Fruit fly (Drosophila melanogaster) whole organism, prepupa: ENCODE measurements around the gene Dpy-30L1.

ENCODE experiments used
- CG10631 ChIP-seq: fragments of 200-800 bp; sonication (Bioruptor generic); optimal IDR thresholded peaks from 2 replicates; lab custom pipeline; 2016; ENCODE audit warnings: missing biosample characterization, missing genetic modification characterization
- CG11902 ChIP-seq: fragments of 200-800 bp; sonication (Bioruptor generic); optimal IDR thresholded peaks from 3 replicates; lab custom pipeline; 2016; ENCODE audit warnings: missing biosample characterization, missing genetic modification characterization
- CG1621 ChIP-seq: fragments of 200-800 bp; sonication (Bioruptor generic); optimal IDR thresholded peaks from 3 replicates; lab custom pipeline; 2018; ENCODE audit warnings: missing biosample characterization, mild to moderate bottlenecking, missing genetic modification characterization
- CG16779 ChIP-seq: fragments of 200-800 bp; sonication (Bioruptor generic); optimal IDR thresholded peaks from 3 replicates; lab custom pipeline; 2017; ENCODE audit warnings: missing biosample characterization, mild to moderate bottlenecking, missing genetic modification characterization
- CG3032 ChIP-seq: fragments of 200-800 bp; optimal IDR thresholded peaks from 2 replicates; lab custom pipeline; 2019; ENCODE audit warnings: missing biosample characterization, mild to moderate bottlenecking, missing genetic modification characterization, moderate library complexity
- CG34406 ChIP-seq: fragments of 200-800 bp; sonication (Bioruptor generic); optimal IDR thresholded peaks from 3 replicates; lab custom pipeline; 2016; ENCODE audit warnings: missing biosample characterization, missing genetic modification characterization
- CG3919 ChIP-seq: fragments of 200-800 bp; sonication (Bioruptor generic); optimal IDR thresholded peaks from 3 replicates; lab custom pipeline; 2016; ENCODE audit warnings: missing biosample characterization, missing genetic modification characterization
- CG4318 ChIP-seq: fragments of 200-800 bp; sonication (Bioruptor generic); optimal IDR thresholded peaks from 3 replicates; lab custom pipeline; 2017; ENCODE audit warnings: missing biosample characterization, mild to moderate bottlenecking, missing genetic modification characterization
- CG6808 ChIP-seq: fragments of 200-800 bp; sonication (Bioruptor generic); optimal IDR thresholded peaks from 3 replicates; lab custom pipeline; 2017; ENCODE audit warnings: missing biosample characterization, missing genetic modification characterization, mild to moderate bottlenecking, moderate library complexity, missing genetic modification reagents
- CG6854 ChIP-seq: fragments of 200-800 bp; sonication (Bioruptor generic); optimal IDR thresholded peaks from 2 replicates; lab custom pipeline; 2017; ENCODE audit warnings: missing biosample characterization, mild to moderate bottlenecking, missing genetic modification characterization
- CG7368 ChIP-seq: fragments of 200-800 bp; sonication (Bioruptor generic); optimal IDR thresholded peaks from 3 replicates; lab custom pipeline; 2016; ENCODE audit warnings: missing biosample characterization, missing genetic modification characterization
- CG8119 ChIP-seq: fragments of 200-800 bp; sonication (Bioruptor generic); IDR thresholded peaks from 3 replicates; pipeline ENCODE4 v1.3.6; 2022; ENCODE audit warnings: missing biosample characterization, missing genetic modification characterization
- CG8319 ChIP-seq: fragments of 200-800 bp; sonication (Bioruptor generic); optimal IDR thresholded peaks from 3 replicates; lab custom pipeline; 2016; ENCODE audit warnings: missing biosample characterization, missing genetic modification characterization
- CG8632 ChIP-seq: fragments of 200-800 bp; sonication (Bioruptor generic); optimal IDR thresholded peaks from 3 replicates; lab custom pipeline; 2016; ENCODE audit warnings: missing biosample characterization, missing genetic modification characterization
- Eip75B ChIP-seq: fragments of 200-800 bp; sonication (Bioruptor generic); optimal IDR thresholded peaks from 3 replicates; lab custom pipeline; 2016; ENCODE audit warnings: missing biosample characterization, missing genetic modification characterization
- Eip78C ChIP-seq: fragments of 200-800 bp; sonication (Bioruptor generic); peaks from one replicate; lab custom pipeline; 2016; ENCODE audit warnings: missing biosample characterization, missing genetic modification characterization
- Eip93F ChIP-seq: fragments of 200-800 bp; sonication (Bioruptor generic); optimal IDR thresholded peaks from 2 replicates; lab custom pipeline; 2016; ENCODE audit warnings: missing biosample characterization, mild to moderate bottlenecking, missing genetic modification characterization
- Ets96B ChIP-seq: fragments of 200-800 bp; optimal IDR thresholded peaks from 2 replicates; lab custom pipeline; 2019; ENCODE audit warnings: missing biosample characterization, mild to moderate bottlenecking, missing genetic modification characterization, moderate library complexity
- Gug ChIP-seq: fragments of 200-800 bp; sonication (Bioruptor generic); IDR thresholded peaks from 2 replicates; pipeline ENCODE4 v1.3.6; 2022; ENCODE audit warnings: missing biosample characterization, missing genetic modification characterization
- Hr38 ChIP-seq: sonication (Bioruptor generic); optimal IDR thresholded peaks from 2 replicates; lab custom pipeline; 2016; ENCODE audit warnings: missing biosample characterization, missing genetic modification characterization
- Hr4 ChIP-seq: fragments of 200-800 bp; sonication (Bioruptor generic); optimal IDR thresholded peaks from 3 replicates; lab custom pipeline; 2016; ENCODE audit warnings: missing biosample characterization, missing genetic modification characterization
- Smox ChIP-seq: fragments of 200-800 bp; sonication (Bioruptor generic); optimal IDR thresholded peaks from 3 replicates; lab custom pipeline; 2016; ENCODE audit warnings: missing biosample characterization, missing genetic modification characterization
- Sox102F ChIP-seq: fragments of 200-800 bp; sonication (Bioruptor generic); optimal IDR thresholded peaks from 2 replicates; lab custom pipeline; 2016; ENCODE audit warnings: missing biosample characterization, mild to moderate bottlenecking, missing genetic modification characterization
- Sox14 ChIP-seq: fragments of 200-800 bp; sonication (Bioruptor generic); optimal IDR thresholded peaks from 3 replicates; lab custom pipeline; 2016; ENCODE audit warnings: missing biosample characterization, missing genetic modification characterization
- achi ChIP-seq: fragments of 200-800 bp; sonication (Bioruptor generic); optimal IDR thresholded peaks from 3 replicates; lab custom pipeline; 2016; ENCODE audit warnings: missing biosample characterization, missing genetic modification characterization
- acj6 ChIP-seq: fragments of 200-800 bp; sonication (Bioruptor generic); optimal IDR thresholded peaks from 3 replicates; lab custom pipeline; 2016; ENCODE audit warnings: missing biosample characterization, missing genetic modification characterization
- dac ChIP-seq: fragments of 200-800 bp; sonication (Bioruptor generic); optimal IDR thresholded peaks from 2 replicates; lab custom pipeline; 2017; ENCODE audit warnings: missing biosample characterization, mild to moderate bottlenecking, missing genetic modification characterization
- fd59A ChIP-seq: fragments of 200-800 bp; sonication (Bioruptor generic); optimal IDR thresholded peaks from 2 replicates; lab custom pipeline; 2017; ENCODE audit warnings: missing biosample characterization, mild to moderate bottlenecking, missing genetic modification characterization, missing genetic modification reagents
- lz ChIP-seq: fragments of 200-800 bp; sonication (Bioruptor generic); optimal IDR thresholded peaks from 3 replicates; lab custom pipeline; 2016; ENCODE audit warnings: missing biosample characterization, missing genetic modification characterization
- spab ChIP-seq: fragments of 200-800 bp; sonication (Bioruptor generic); optimal IDR thresholded peaks from 2 replicates; lab custom pipeline; 2017; ENCODE audit warnings: missing biosample characterization, mild to moderate bottlenecking, missing genetic modification characterization, missing genetic modification reagents
- ss ChIP-seq, 2 experiments: fragments of 200-800 bp; sonication (Bioruptor generic); optimal IDR thresholded peaks; 2 replicates in 1 of 2; 3 replicates in 1 of 2; lab custom pipeline; 2017 to 2018; ENCODE audit warnings: mild to moderate bottlenecking in 2 of 2, missing biosample characterization in 2 of 2, missing genetic modification characterization in 2 of 2, moderate library complexity in 1 of 2
- svp ChIP-seq: fragments of 200-800 bp; sonication (Bioruptor generic); peaks from one replicate; lab custom pipeline; 2016; ENCODE audit warnings: missing biosample characterization, missing genetic modification characterization
- vri ChIP-seq: fragments of 200-800 bp; sonication (Bioruptor generic); optimal IDR thresholded peaks from 3 replicates; lab custom pipeline; 2016; ENCODE audit warnings: missing biosample characterization, mild to moderate bottlenecking, missing genetic modification characterization

Gene Dpy-30L1

DNA sequence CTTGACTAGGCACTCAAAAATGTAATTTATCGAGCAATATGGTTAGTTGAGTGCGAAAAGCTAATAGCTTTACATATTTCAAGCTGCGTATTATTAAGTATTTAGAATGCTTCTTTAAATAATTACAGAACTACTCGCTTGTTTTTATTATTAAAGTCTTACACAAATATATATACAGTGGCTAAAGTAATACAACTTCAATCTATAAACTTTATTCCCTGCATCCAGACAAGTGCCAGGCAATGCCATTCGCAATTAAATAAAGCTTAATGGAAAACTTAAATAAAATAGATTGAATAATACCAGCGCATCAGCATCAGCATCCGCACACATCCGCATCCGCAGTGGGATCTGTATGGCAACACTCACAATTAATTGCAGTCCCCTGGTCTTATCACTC lies 26.2 kb upstream of the Dpy-30L1 start:
- TF ChIP-seq CG8319 (GFP tag; lab: Kevin White, UChicago) (no peak), Eip78C (GFP tag; lab: Kevin White, UChicago) (no peak), CG1621 (tag; lab: Kevin White, UChicago) (no peak), svp (peak; percentile 63), CG8119 (GFP tag; lab: Robert Waterston, UW) (no peak)

DNA sequence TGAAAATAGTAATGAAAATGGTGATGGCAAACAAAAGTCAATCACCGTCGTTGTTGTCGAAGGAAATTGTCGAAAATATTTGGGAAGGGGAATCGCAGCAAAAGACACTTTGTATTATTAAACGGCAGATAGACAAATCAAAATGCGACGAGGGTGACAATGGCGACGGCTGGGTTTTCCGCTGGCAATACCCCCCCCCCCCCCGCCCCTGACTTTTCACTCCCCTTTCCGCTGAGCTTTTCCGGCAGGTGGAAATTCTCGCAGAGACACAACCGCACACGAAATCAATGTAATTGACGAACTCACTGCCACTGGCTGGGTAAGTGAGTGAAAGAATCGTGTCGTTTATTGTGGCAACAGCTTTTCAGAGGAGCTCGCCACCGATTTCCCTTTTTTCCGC lies 24.4 kb upstream of the Dpy-30L1 start:
- no peak for TF ChIP-seq Sox14 (GFP tag; lab: Kevin White, UChicago)

DNA sequence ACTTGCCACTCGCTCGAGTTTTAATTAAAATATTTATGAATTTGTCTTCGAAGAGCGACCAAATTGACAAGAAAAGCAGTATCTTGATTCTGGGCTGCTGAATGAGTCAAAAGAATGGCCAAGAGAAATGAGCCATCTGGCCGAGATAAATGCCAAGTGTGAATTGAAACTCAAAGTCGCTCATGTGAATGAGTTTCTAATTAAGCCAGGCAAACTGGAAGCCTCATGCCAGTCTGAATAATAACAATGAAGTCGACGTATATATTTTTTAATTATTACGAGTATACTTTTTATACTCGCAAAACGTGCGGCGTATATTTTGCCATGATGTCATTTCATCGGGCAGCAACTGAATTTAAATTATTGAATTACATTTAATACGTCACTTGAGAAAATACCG lies 23.1 kb upstream of the Dpy-30L1 start, which contains the start of gene Lip2:
Gene Lip2, minus strand, starts transcription at position 101 of the 400 bp plus-strand sequence.
- no peak for TF ChIP-seq Eip78C (GFP tag; lab: Kevin White, UChicago)
- no peak for TF ChIP-seq Smox (GFP tag; lab: Kevin White, UChicago)
- TF ChIP-seq CG3032 (tag; lab: Kevin White, UChicago), result no peak
- no peak for TF ChIP-seq Hr38 (GFP tag; lab: Kevin White, UChicago)
- TF ChIP-seq CG3919 (GFP tag; lab: Kevin White, UChicago), result no peak
- no peak for TF ChIP-seq CG8319 (GFP tag; lab: Kevin White, UChicago)
- TF ChIP-seq svp, result no peak
- no peak for TF ChIP-seq lz (GFP tag; lab: Kevin White, UChicago)
- no peak for TF ChIP-seq achi (GFP tag; lab: Kevin White, UChicago)
- no peak for TF ChIP-seq ss (GFP tag; optimal IDR thresholded peaks at IDR 0.05; lab: Kevin White, UChicago)
- TF ChIP-seq spab, result no peak

DNA sequence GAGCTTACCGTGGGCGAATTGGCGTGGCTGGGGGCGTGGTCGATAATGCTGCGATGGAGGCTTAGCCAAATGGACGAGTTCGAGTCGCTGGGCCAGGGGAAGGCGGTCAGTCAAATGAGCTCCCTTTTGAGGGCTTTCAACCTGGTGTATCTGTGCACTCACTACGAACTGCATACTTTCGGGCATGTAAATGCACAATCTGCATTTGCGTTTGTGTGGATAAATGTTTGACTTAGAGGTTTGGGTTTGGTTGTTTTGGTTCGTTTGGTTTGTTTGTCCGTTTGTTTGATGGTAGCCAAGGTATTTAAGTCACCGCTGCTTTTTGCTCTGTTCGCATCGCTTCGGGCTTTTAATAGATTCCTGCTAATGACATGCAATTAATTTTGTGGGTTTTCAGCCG lies 21.2 kb upstream of the Dpy-30L1 start:
- no peak for TF ChIP-seq CG3032 (tag; lab: Kevin White, UChicago)
- no peak for TF ChIP-seq vri (GFP tag; lab: Kevin White, UChicago)
- no peak for TF ChIP-seq CG4318 (GFP tag; lab: Kevin White, UChicago)
- TF ChIP-seq dac (GFP tag; lab: Kevin White, UChicago), result no peak
- no peak for TF ChIP-seq fd59A (GFP tag; lab: Kevin White, UChicago)
- no peak for TF ChIP-seq ss (GFP tag; optimal IDR thresholded peaks at IDR 0.05; lab: Kevin White, UChicago)
- no peak for TF ChIP-seq CG34406 (GFP tag; lab: Kevin White, UChicago)
- no peak for TF ChIP-seq Eip93F (GFP tag; lab: Kevin White, UChicago)
- TF ChIP-seq CG8119 (GFP tag; lab: Robert Waterston, UW), result no peak
- TF ChIP-seq Gug (GFP tag; lab: Robert Waterston, UW), result no peak
- TF ChIP-seq Ets96B, result no peak
- TF ChIP-seq CG8319 (GFP tag; lab: Kevin White, UChicago), result no peak
- no peak for TF ChIP-seq CG16779 (tag; lab: Kevin White, UChicago)
- TF ChIP-seq Hr4, result no peak
- TF ChIP-seq lz (GFP tag; lab: Kevin White, UChicago), result no peak
- TF ChIP-seq CG6808 (GFP tag; lab: Kevin White, UChicago), result no peak

DNA sequence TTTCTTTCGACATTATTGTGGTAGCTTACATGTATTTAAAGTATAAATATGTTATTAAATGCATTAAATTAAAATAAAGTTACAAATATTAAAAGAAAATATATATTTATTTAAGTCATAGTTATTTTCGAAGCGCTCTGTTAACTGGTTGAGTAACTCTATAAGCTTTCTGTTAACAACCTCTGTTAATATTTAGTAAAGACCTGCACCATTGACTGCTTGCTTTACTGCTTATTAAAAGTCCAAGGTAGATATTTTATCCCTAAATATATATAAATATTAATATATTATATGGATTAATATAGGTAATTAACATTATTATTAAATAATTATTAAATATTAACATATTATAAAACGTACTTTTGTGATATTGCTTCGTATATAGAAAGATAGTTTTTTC lies 10.9 kb upstream of the Dpy-30L1 start:
- TF ChIP-seq Sox102F (GFP tag; lab: Kevin White, UChicago) (no peak), Hr4 (no peak), Eip75B (no peak), CG4318 (GFP tag; lab: Kevin White, UChicago) (no peak), CG7368 (GFP tag; lab: Kevin White, UChicago) (no peak), ss (GFP tag; optimal IDR thresholded peaks at IDR 0.05; lab: Kevin White, UChicago) (no peak), spab (no peak), CG3919 (GFP tag; lab: Kevin White, UChicago) (no peak), CG8632 (GFP tag; lab: Kevin White, UChicago) (no peak), acj6 (no peak), CG11902 (no peak), CG8319 (GFP tag; lab: Kevin White, UChicago) (no peak), CG6854 (GFP tag; lab: Kevin White, UChicago) (no peak), CG10631 (GFP tag; lab: Kevin White, UChicago) (no peak)
